Fruit fly (Drosophila melanogaster): ENCODE measurements around the gene CG12375.

The CG12375 gene

DNA sequence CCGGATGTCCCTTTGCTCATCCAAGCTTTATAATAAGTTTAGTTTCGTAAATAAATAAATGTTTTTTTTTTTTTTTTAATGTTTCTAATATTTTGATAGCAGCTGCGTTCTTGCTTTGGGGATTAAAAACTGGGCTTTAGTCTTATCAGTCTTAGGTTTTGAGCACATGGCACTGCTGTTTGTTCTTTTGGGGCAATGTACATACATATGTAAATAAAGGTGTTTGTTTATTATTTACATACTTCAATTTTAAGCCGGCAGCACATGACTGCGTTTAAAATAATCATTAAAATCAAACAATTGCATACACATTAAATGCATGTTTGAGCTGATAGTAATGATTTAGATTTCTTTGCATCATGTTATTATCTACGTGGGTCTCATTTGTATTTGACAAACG is 37.5 kb upstream of the CG12375 start (continued):
- TF ChIP-seq ato (GFP tag; IDR thresholded peaks at IDR 0.05; ENCODE audit: partially characterized antibody) (no peak), tna (GFP tag; IDR thresholded peaks at IDR 0.05; ENCODE audit: partially characterized antibody) (no peak), CG1832 (GFP tag; optimal IDR thresholded peaks at IDR 0.05) (no peak), fd64A (GFP tag; optimal IDR thresholded peaks at IDR 0.05) (peak; percentile 92), CG6689 (GFP tag; IDR thresholded peaks at IDR 0.05) (peak; percentile 62), CG11723 (GFP tag; optimal IDR thresholded peaks at IDR 0.05) (peak; percentile 74), Ets65A (GFP tag) (peak; percentile 88), otp (GFP tag; IDR thresholded peaks at IDR 0.05) (peak; percentile 86; the same call in 2 of the 3 replicates), cas (GFP tag; IDR thresholded peaks at IDR 0.05) (no peak), tap (tag; optimal IDR thresholded peaks at IDR 0.05) (peak; percentile 78), hb (GFP tag; IDR thresholded peaks at IDR 0.05; ENCODE audit: partially characterized antibody) (no peak), Trl (optimal IDR thresholded peaks at IDR 0.05) (no peak), Trl (GFP tag; optimal IDR thresholded peaks at IDR 0.05) (peak; percentile 80), danr (GFP tag; IDR thresholded peaks at IDR 0.05) (no peak; the same call in 1 of the 2 replicates), btn (GFP tag; optimal IDR thresholded peaks at IDR 0.05) (peak; percentile 51), bab2 (GFP tag; optimal IDR thresholded peaks at IDR 0.05) (peak; percentile 83), crp (GFP tag; optimal IDR thresholded peaks at IDR 0.05) (peak in 1 of 2 experiments; percentile 19), peb (GFP tag; IDR thresholded peaks at IDR 0.05) (0 out of 2 replicates have a peak, but pooled peaks have one; percentile 7), CG31224 (GFP tag; IDR thresholded peaks at IDR 0.05) (no peak), CG15011 (GFP tag; optimal IDR thresholded peaks at IDR 0.05) (peak; percentile 76), shn (GFP tag; optimal IDR thresholded peaks at IDR 0.05) (peak; percentile 5), fd96Cb (tag; optimal IDR thresholded peaks at IDR 0.05) (peak; percentile 72), CG3995 (GFP tag; optimal IDR thresholded peaks at IDR 0.05) (no peak), CG1792 (GFP tag; optimal IDR thresholded peaks at IDR 0.05) (peak; percentile 80), zen (tag; optimal IDR thresholded peaks at IDR 0.05) (peak; percentile 53), CG9797 (GFP tag; optimal IDR thresholded peaks at IDR 0.05) (no peak), CG10959 (GFP tag; IDR thresholded peaks at IDR 0.05) (peak; percentile 63), CG13123 (GFP tag; optimal IDR thresholded peaks at IDR 0.05) (peak; percentile 87), Dfd (GFP tag; optimal IDR thresholded peaks at IDR 0.05) (no peak), Sox100B (GFP tag; optimal IDR thresholded peaks at IDR 0.05) (peak; percentile 87), CG17186 (GFP tag; optimal IDR thresholded peaks at IDR 0.05) (peak; percentile 48), CG7963 (GFP tag; IDR thresholded peaks at IDR 0.05; ENCODE audit: partially characterized antibody) (no peak), Dad (GFP tag; optimal IDR thresholded peaks at IDR 0.05) (peak; percentile 4), Camta (GFP tag; optimal IDR thresholded peaks at IDR 0.05) (peak; percentile 78), tin (GFP tag; optimal IDR thresholded peaks at IDR 0.05) (peak; percentile 53), gsb-n (tag; optimal IDR thresholded peaks at IDR 0.05) (peak; percentile 88), CG1647 (GFP tag; optimal IDR thresholded peaks at IDR 0.05) (peak; percentile 78), pzg (GFP tag; optimal IDR thresholded peaks at IDR 0.05) (no peak), CG9817 (tag; optimal IDR thresholded peaks at IDR 0.05) (peak; percentile 34), ssp (GFP tag; IDR thresholded peaks at IDR 0.05) (no peak), kni (GFP tag; optimal IDR thresholded peaks at IDR 0.05) (peak; percentile 76), B-H2 (GFP tag; optimal IDR thresholded peaks at IDR 0.05) (no peak), knrl (GFP tag; IDR thresholded peaks at IDR 0.05; ENCODE audit: partially characterized antibody) (no peak), Jarid2 (GFP tag; optimal IDR thresholded peaks at IDR 0.05) (peak; percentile 57), CG14860 (GFP tag; IDR thresholded peaks at IDR 0.05; ENCODE audit: partially characterized antibody) (no peak), dimm (GFP tag; IDR thresholded peaks at IDR 0.05) (no peak), CG3726 (GFP tag; IDR thresholded peaks at IDR 0.05) (0 out of 3 replicates have a peak, but pooled peaks have one; percentile 31), bsh (GFP tag; optimal IDR thresholded peaks at IDR 0.05) (peak in 1 of 2 experiments; percentile 90), CG17359 (tag; optimal IDR thresholded peaks at IDR 0.05) (peak; percentile 92), CG13775 (GFP tag; optimal IDR thresholded peaks at IDR 0.05) (peak; percentile 52), pb (GFP tag; optimal IDR thresholded peaks at IDR 0.05) (no peak)
